Worm (Caenorhabditis elegans) whole organism, midembryonic: ENCODE measurements around the gene emre-1.

ENCODE experiments used
- ref-1 ChIP-seq: fragments of 200-800 bp; sonication (Bioruptor generic); conservative IDR thresholded peaks from 2 replicates; pipeline ENCODE4 v1.3.6; 2022; ENCODE audit warnings: missing genetic modification reagents, missing genetic modification characterization, missing compliant biosample characterization
- tab-1 ChIP-seq: fragments of 200-800 bp; sonication (Bioruptor generic); IDR thresholded peaks from 2 replicates; pipeline ENCODE4 v1.3.6; 2022; ENCODE audit warnings: missing genetic modification characterization, missing compliant biosample characterization
- ztf-23 ChIP-seq: fragments of 200-800 bp; sonication (Bioruptor generic); IDR thresholded peaks from 2 replicates; pipeline ENCODE4 v1.3.6; 2022; ENCODE audit warnings: missing genetic modification reagents, missing genetic modification characterization, missing compliant biosample characterization
- ztf-29 ChIP-seq: fragments of 200-800 bp; sonication (Bioruptor generic); IDR thresholded peaks from 2 replicates; pipeline ENCODE4 v1.3.6; 2022; ENCODE audit warnings: missing genetic modification reagents, missing genetic modification characterization, missing compliant biosample characterization

DNA sequence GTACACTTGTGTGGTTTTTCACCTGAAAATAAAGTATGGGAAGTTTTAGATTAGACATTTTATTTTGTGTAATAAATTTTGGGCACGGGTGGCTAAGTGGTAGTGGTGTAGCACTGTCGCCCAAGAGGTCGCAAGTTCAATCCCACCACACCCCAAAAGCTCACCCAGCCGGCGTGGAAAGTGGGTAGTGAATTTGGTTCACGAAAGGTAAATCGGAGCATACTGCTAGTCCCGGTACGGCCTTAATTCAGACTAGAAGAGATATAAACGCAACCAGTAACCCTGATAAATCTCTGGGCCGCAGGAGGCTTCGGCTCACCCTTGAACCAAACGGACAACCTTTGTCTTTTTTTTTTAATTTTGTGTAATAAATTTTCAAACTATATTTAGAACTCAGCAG, 27.7 kb upstream of the emre-1 start:
- no peak for TF ChIP-seq ztf-23 (GFP tag; lab: Robert Waterston, UW)
- TF ChIP-seq tab-1, result no peak
- TF ChIP-seq ref-1 (GFP tag; lab: Robert Waterston, UW), result no peak
- TF ChIP-seq ztf-29 (GFP tag; lab: Robert Waterston, UW), result no peak
